Worm (Caenorhabditis elegans) whole organism, L2 larva: ENCODE results near the gene nhr-277.
A peak's percentile ranks its signal among the peaks of the same experiment; 100 is the strongest.

ENCODE experiments used
- C34F6.9 ChIP-seq: fragments of 150-350 bp; optimal IDR thresholded peaks from 2 replicates; lab custom pipeline; 2014; ENCODE audit warnings: missing biosample characterization, missing genetic modification characterization
- R02D3.7 ChIP-seq: fragments of 150-350 bp; optimal IDR thresholded peaks from 2 replicates; lab custom pipeline; 2014; ENCODE audit warnings: missing biosample characterization, missing genetic modification characterization
- Y55F3AM.14 ChIP-seq: fragments of 200-800 bp; sonication (Bioruptor generic); optimal IDR thresholded peaks from 2 replicates; lab custom pipeline; 2018; ENCODE audit warnings: mild to moderate bottlenecking, missing genetic modification characterization, missing compliant biosample characterization
- ZK546.5 ChIP-seq: sonication (generic microtip); optimal IDR thresholded peaks from 2 replicates; lab custom pipeline; 2017; ENCODE audit warnings: missing biosample characterization, missing genetic modification characterization
- alr-1 ChIP-seq: fragments of 150-350 bp; optimal IDR thresholded peaks from 2 replicates; lab custom pipeline; 2014; ENCODE audit warnings: missing biosample characterization, missing genetic modification characterization
- aly-2 ChIP-seq: fragments of 150-350 bp; optimal IDR thresholded peaks from 2 replicates; lab custom pipeline; 2014; ENCODE audit warnings: missing biosample characterization, missing genetic modification characterization
- ama-1 ChIP-seq: fragments of 150-350 bp; optimal IDR thresholded peaks from 2 replicates; lab custom pipeline; 2018; ENCODE audit warnings: inconsistent platforms
- blmp-1 ChIP-seq: sonication (generic microtip); optimal IDR thresholded peaks from 2 replicates; lab custom pipeline; 2017; ENCODE audit warnings: missing genetic modification characterization, mild to moderate bottlenecking, missing compliant biosample characterization, antibody characterized with exemption, moderate library complexity; ENCODE audit not compliant: insufficient read depth
- ceh-16 ChIP-seq: fragments of 150-350 bp; optimal IDR thresholded peaks from 2 replicates; lab custom pipeline; 2014; ENCODE audit warnings: missing biosample characterization, missing genetic modification characterization
- crh-2 ChIP-seq: sonication (generic microtip); optimal IDR thresholded peaks from 2 replicates; lab custom pipeline; 2017; ENCODE audit warnings: missing biosample characterization, missing genetic modification characterization
- dmd-4 ChIP-seq: sonication (generic microtip); optimal IDR thresholded peaks from 2 replicates; lab custom pipeline; 2017; ENCODE audit warnings: missing biosample characterization, missing genetic modification characterization
- egl-27 ChIP-seq: sonication (generic microtip); optimal IDR thresholded peaks from 3 replicates; lab custom pipeline; 2017; ENCODE audit warnings: missing biosample characterization, missing genetic modification reagents, missing genetic modification characterization
- elt-1 ChIP-seq: fragments of 150-350 bp; optimal IDR thresholded peaks from 2 replicates; lab custom pipeline; 2014; ENCODE audit warnings: missing biosample characterization, missing genetic modification characterization
- elt-3 ChIP-seq: sonication (generic microtip); optimal IDR thresholded peaks from 2 replicates; lab custom pipeline; 2017; ENCODE audit warnings: missing biosample characterization, missing genetic modification characterization
- fos-1 ChIP-seq: fragments of 150-350 bp; optimal IDR thresholded peaks from 2 replicates; lab custom pipeline; 2014; ENCODE audit warnings: missing biosample characterization, missing genetic modification characterization
- gmeb-1 ChIP-seq: fragments of 150-350 bp; optimal IDR thresholded peaks from 2 replicates; lab custom pipeline; 2014; ENCODE audit warnings: missing biosample characterization, missing genetic modification characterization
- lin-11 ChIP-seq: fragments of 150-350 bp; sonication (generic microtip); optimal IDR thresholded peaks from 2 replicates; lab custom pipeline; 2014; ENCODE audit warnings: missing biosample characterization, missing genetic modification characterization, inconsistent platforms, mixed read lengths
- lin-13 ChIP-seq: fragments of 150-350 bp; optimal IDR thresholded peaks from 2 replicates; lab custom pipeline; 2014; ENCODE audit warnings: missing biosample characterization, missing genetic modification reagents, missing genetic modification characterization
- lsy-2 ChIP-seq, 2 experiments: fragments of 150-350 bp in 1 of 2; sonication (generic microtip) in 1 of 2; optimal IDR thresholded peaks; 2 replicates each; lab custom pipeline; 2014 to 2017; ENCODE audit warnings: missing biosample characterization in 2 of 2, missing genetic modification characterization in 2 of 2
- mbf-1 ChIP-seq: sonication (generic microtip); optimal IDR thresholded peaks from 2 replicates; lab custom pipeline; 2017; ENCODE audit warnings: missing biosample characterization, missing genetic modification characterization
- mdl-1 ChIP-seq, 2 experiments: fragments of 150-350 bp in 1 of 2; sonication (generic microtip) in 1 of 2; optimal IDR thresholded peaks; 2 replicates each; lab custom pipeline; 2017; ENCODE audit warnings: missing biosample characterization in 2 of 2, missing genetic modification characterization in 2 of 2
- nhr-10 ChIP-seq: sonication (generic microtip); optimal IDR thresholded peaks from 2 replicates; lab custom pipeline; 2017; ENCODE audit warnings: missing biosample characterization, missing genetic modification characterization
- nhr-11 ChIP-seq: fragments of 150-350 bp; optimal IDR thresholded peaks from 2 replicates; lab custom pipeline; 2014; ENCODE audit warnings: missing biosample characterization, missing genetic modification characterization
- nhr-129 ChIP-seq: fragments of 150-350 bp; optimal IDR thresholded peaks from 2 replicates; lab custom pipeline; 2014; ENCODE audit warnings: missing biosample characterization, missing genetic modification characterization
- nhr-21 ChIP-seq: fragments of 150-350 bp; optimal IDR thresholded peaks from 2 replicates; lab custom pipeline; 2014; ENCODE audit warnings: missing biosample characterization, missing genetic modification characterization
- nhr-23 ChIP-seq: fragments of 150-350 bp; optimal IDR thresholded peaks from 2 replicates; lab custom pipeline; 2014; ENCODE audit warnings: missing biosample characterization, missing genetic modification reagents, missing genetic modification characterization
- nhr-237 ChIP-seq: fragments of 150-350 bp; optimal IDR thresholded peaks from 2 replicates; lab custom pipeline; 2014; ENCODE audit warnings: missing biosample characterization, missing genetic modification characterization
- nhr-25 ChIP-seq: fragments of 150-350 bp; sonication (generic microtip); optimal IDR thresholded peaks from 3 replicates; lab custom pipeline; 2014; ENCODE audit warnings: missing biosample characterization, missing genetic modification characterization
- nhr-77 ChIP-seq: fragments of 150-350 bp; optimal IDR thresholded peaks from 2 replicates; lab custom pipeline; 2014; ENCODE audit warnings: missing biosample characterization, missing genetic modification characterization
- sem-4 ChIP-seq: fragments of 150-350 bp; optimal IDR thresholded peaks from 2 replicates; lab custom pipeline; 2014; ENCODE audit warnings: missing biosample characterization, missing genetic modification reagents, missing genetic modification characterization
- skn-1 ChIP-seq: sonication (generic microtip); optimal IDR thresholded peaks from 2 replicates; lab custom pipeline; 2017; ENCODE audit warnings: missing biosample characterization, missing genetic modification characterization
- sma-3 ChIP-seq: sonication (generic microtip); optimal IDR thresholded peaks from 2 replicates; lab custom pipeline; 2016; ENCODE audit warnings: missing genetic modification reagents, missing genetic modification characterization, missing compliant biosample characterization
- sma-9 ChIP-seq, 2 experiments: fragments of 150-350 bp in 1 of 2; sonication (generic microtip) in 1 of 2; optimal IDR thresholded peaks; 2 replicates each; lab custom pipeline; 2014 to 2016; ENCODE audit warnings: missing genetic modification characterization in 2 of 2, mild to moderate bottlenecking in 1 of 2, missing biosample characterization in 1 of 2, missing compliant biosample characterization in 1 of 2, missing genetic modification reagents in 1 of 2, moderate library complexity in 1 of 2
- snpc-4 ChIP-seq: fragments of 150-350 bp; optimal IDR thresholded peaks from 2 replicates; lab custom pipeline; 2014; ENCODE audit warnings: missing biosample characterization, missing genetic modification characterization
- unc-55 ChIP-seq: fragments of 150-350 bp; sonication (generic microtip); optimal IDR thresholded peaks from 3 replicates; lab custom pipeline; 2014; ENCODE audit warnings: missing biosample characterization, missing genetic modification reagents, missing genetic modification characterization
- unc-62 ChIP-seq: fragments of 150-350 bp; optimal IDR thresholded peaks from 2 replicates; lab custom pipeline; 2014; ENCODE audit warnings: missing biosample characterization, missing genetic modification reagents, missing genetic modification characterization
- ztf-1 ChIP-seq: fragments of 200-800 bp; sonication (Bioruptor generic); conservative IDR thresholded peaks from 2 replicates; pipeline ENCODE4 v1.3.6; 2022; ENCODE audit warnings: missing genetic modification characterization, missing compliant biosample characterization
- ztf-11 ChIP-seq: sonication (generic microtip); optimal IDR thresholded peaks from 2 replicates; lab custom pipeline; 2017; ENCODE audit warnings: missing biosample characterization, missing genetic modification characterization
- ztf-4 ChIP-seq: fragments of 150-350 bp; optimal IDR thresholded peaks from 2 replicates; lab custom pipeline; 2014; ENCODE audit warnings: missing biosample characterization, missing genetic modification characterization

Gene nhr-277

ce11 chrIV:2742470-2743044 is at the start of gene nhr-277:
nhr-277 (plus strand) TSS chrIV:2742994.
- TF ChIP-seq R02D3.7 (tag; lab: Kevin White, UChicago), result no peak
- no peak for TF ChIP-seq elt-3 (tag; lab: Kevin White, UChicago)
- no peak for TF ChIP-seq ceh-16 (tag; lab: Kevin White, UChicago)
- no peak for TF ChIP-seq ztf-1

DNA sequence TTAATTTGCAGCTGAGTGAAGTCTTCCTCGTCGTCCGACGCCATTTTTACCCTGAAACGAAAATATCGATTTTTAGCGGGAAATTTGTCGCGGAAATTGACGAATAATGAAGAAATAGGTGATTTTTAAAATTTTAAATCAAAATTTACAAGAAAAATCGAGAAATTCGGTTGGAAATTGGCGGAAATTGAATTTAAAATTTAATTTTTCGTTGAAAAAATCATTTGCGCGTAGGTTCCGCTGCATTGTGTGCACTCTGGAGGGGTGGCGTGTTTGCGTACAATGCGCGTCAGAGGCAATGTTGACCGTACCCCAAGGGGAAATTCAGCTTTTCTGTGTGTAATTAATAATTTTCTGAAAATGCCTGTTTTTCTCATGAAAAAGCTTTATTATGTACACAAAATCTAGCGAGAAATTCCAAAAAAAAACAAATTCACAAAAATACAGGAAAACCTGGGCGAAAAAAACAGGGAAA is 38.8 kb upstream of the nhr-277 start, which contains the start of gene Y94H6A.5:
TSS of gene Y94H6A.5 (minus strand) at position 51 of the 475 bp plus-strand sequence.
- TF ChIP-seq ZK546.5 (no peak), nhr-77 (tag; lab: Kevin White, UChicago) (no peak), R02D3.7 (tag; lab: Kevin White, UChicago) (no peak), ama-1 (lab: Kevin White, UChicago) (peak; percentile 74), nhr-23 (no peak), gmeb-1 (peak; percentile 49), egl-27 (tag; lab: Kevin White, UChicago) (peak; percentile 15), nhr-25 (tag; lab: Kevin White, UChicago) (peak; percentile 60), sma-3 (GFP tag; lab: Kevin White, UChicago) (peak; percentile 21), nhr-21 (tag; lab: Kevin White, UChicago) (no peak), ztf-11 (tag; lab: Kevin White, UChicago) (no peak), lin-11 (tag; lab: Kevin White, UChicago) (peak; percentile 5), fos-1 (tag; lab: Kevin White, UChicago) (no peak), blmp-1 (no peak), Y55F3AM.14 (GFP tag; lab: Kevin White, UChicago) (no peak), sma-9 (GFP tag; optimal IDR thresholded peaks at IDR 0.05; lab: Kevin White, UChicago) (no peak), sma-9 (tag; optimal IDR thresholded peaks at IDR 0.05; lab: Kevin White, UChicago) (no peak), unc-55 (GFP tag; lab: Kevin White, UChicago) (peak; percentile 68), C34F6.9 (tag; lab: Kevin White, UChicago) (peak; percentile 42), lin-13 (GFP tag; lab: Kevin White, UChicago) (peak; percentile 69), ztf-1 (no peak), lsy-2 (tag; optimal IDR thresholded peaks at IDR 0.05; lab: Kevin White, UChicago) (peak; percentile 82 to 97), elt-1 (no peak), nhr-129 (tag; lab: Kevin White, UChicago) (peak; percentile 49), sem-4 (tag; lab: Kevin White, UChicago) (no peak), unc-62 (GFP tag; lab: Kevin White, UChicago) (no peak), alr-1 (tag; lab: Kevin White, UChicago) (no peak), crh-2 (tag; lab: Kevin White, UChicago) (peak; percentile 56), dmd-4 (tag; lab: Kevin White, UChicago) (no peak), nhr-10 (tag; lab: Kevin White, UChicago) (no peak), ztf-4 (tag; lab: Kevin White, UChicago) (no peak)

- TF ChIP-seq ama-1 (lab: Kevin White, UChicago) (no peak), nhr-23 (no peak), skn-1 (tag; lab: Kevin White, UChicago) (no peak), fos-1 (tag; lab: Kevin White, UChicago) (no peak), nhr-11 (tag; lab: Kevin White, UChicago) (no peak), ztf-11 (tag; lab: Kevin White, UChicago) (no peak), snpc-4 (no peak), blmp-1 (no peak), crh-2 (tag; lab: Kevin White, UChicago) (no peak), elt-1 (no peak), ztf-4 (tag; lab: Kevin White, UChicago) (no peak), aly-2 (tag; lab: Kevin White, UChicago) (no peak), R02D3.7 (tag; lab: Kevin White, UChicago) (no peak), mdl-1 (tag; optimal IDR thresholded peaks at IDR 0.05; lab: Kevin White, UChicago) (no peak), nhr-25 (tag; lab: Kevin White, UChicago) (no peak), ZK546.5 (no peak), mbf-1 (tag; lab: Kevin White, UChicago) (no peak), nhr-237 (tag; lab: Kevin White, UChicago) (no peak), sma-9 (GFP tag; optimal IDR thresholded peaks at IDR 0.05; lab: Kevin White, UChicago) (no peak), sma-9 (tag; optimal IDR thresholded peaks at IDR 0.05; lab: Kevin White, UChicago) (no peak), dmd-4 (tag; lab: Kevin White, UChicago) (no peak)
Measured at ce11 chrIV:2705675-2706074, 37.1 kb upstream of the nhr-277 start.
